Worm (Caenorhabditis elegans): Measurements from ENCODE around the gene Y43F8B.9.

Y43F8B.9 gene

ce11 chrV:19462020-19462419, 15.9 kb upstream of the Y43F8B.9 start, which contains the start of gene Y43F8B.15:
TSS of gene Y43F8B.15 (minus strand) at chrV:19462120.
- TF ChIP-seq flt-1 (GFP tag; IDR thresholded peaks at IDR 0.05) = no peak

DNA sequence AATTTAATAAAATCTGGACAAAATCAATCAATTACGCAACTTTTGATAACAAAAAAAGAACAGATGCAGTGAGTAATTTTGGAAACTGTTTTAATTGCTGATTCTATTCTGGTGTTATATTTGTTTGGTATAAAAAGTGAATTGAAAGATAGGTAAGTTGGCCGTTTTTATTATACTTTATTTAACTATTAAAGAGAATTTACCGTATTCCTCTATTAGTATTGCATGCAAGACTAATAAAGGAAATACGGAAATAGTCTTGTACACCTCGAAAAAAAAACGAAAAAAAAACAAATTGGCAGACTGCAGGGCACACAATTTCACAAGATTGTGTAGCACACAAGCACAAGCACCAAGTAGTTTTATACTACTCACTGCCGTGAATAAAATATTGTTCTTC, 15.3 kb upstream of the Y43F8B.9 start, which contains the start of gene Y43F8B.25:
Y43F8B.25 (plus strand) TSS at position 301 of the 400 bp plus-strand sequence.
- TF ChIP-seq ceh-36 (tag; optimal IDR thresholded peaks at IDR 0.05) (no peak), flt-1 (GFP tag; IDR thresholded peaks at IDR 0.05) (no peak), ets-7 (tag; optimal IDR thresholded peaks at IDR 0.05) (no peak), B0310.2 (tag; optimal IDR thresholded peaks at IDR 0.05) (no peak), aly-1 (tag; optimal IDR thresholded peaks at IDR 0.05) (no peak), hmg-4 (GFP tag; optimal IDR thresholded peaks at IDR 0.05) (no peak), tbx-11 (GFP tag; IDR thresholded peaks at IDR 0.05) (no peak), hmbx-1 (tag; optimal IDR thresholded peaks at IDR 0.05) (no peak), scrt-1 (GFP tag; IDR thresholded peaks at IDR 0.05) (no peak), tbx-37 (GFP tag; conservative IDR thresholded peaks at IDR 0.05) (no peak), ceh-13 (GFP tag; optimal IDR thresholded peaks at IDR 0.05) (no peak), F13C5.2 (tag; optimal IDR thresholded peaks at IDR 0.05) (no peak), pes-1 (GFP tag; IDR thresholded peaks at IDR 0.05) (no peak), ama-1 (optimal IDR thresholded peaks at IDR 0.05) (no peak), tra-4 (tag; optimal IDR thresholded peaks at IDR 0.05) (no peak), sea-1 (GFP tag; conservative IDR thresholded peaks at IDR 0.05) (no peak), hnd-1 (tag; optimal IDR thresholded peaks at IDR 0.05) (no peak)

- TF ChIP-seq B0310.2 (tag; optimal IDR thresholded peaks at IDR 0.05) = no peak
- TF ChIP-seq tra-4 (tag; optimal IDR thresholded peaks at IDR 0.05) = no peak
- TF ChIP-seq ets-7 (tag; optimal IDR thresholded peaks at IDR 0.05) = no peak
- TF ChIP-seq flt-1 (GFP tag; IDR thresholded peaks at IDR 0.05) = no peak
- no peak for TF ChIP-seq sea-1 (GFP tag; conservative IDR thresholded peaks at IDR 0.05)
- no peak for TF ChIP-seq F13C5.2 (tag; optimal IDR thresholded peaks at IDR 0.05)
- TF ChIP-seq pes-1 (GFP tag; IDR thresholded peaks at IDR 0.05) = no peak
- no peak for TF ChIP-seq ama-1 (optimal IDR thresholded peaks at IDR 0.05)
- no peak for TF ChIP-seq tbx-37 (GFP tag; conservative IDR thresholded peaks at IDR 0.05)
- TF ChIP-seq ceh-13 (GFP tag; optimal IDR thresholded peaks at IDR 0.05) = no peak
- TF ChIP-seq hmbx-1 (tag; optimal IDR thresholded peaks at IDR 0.05) = no peak
- no peak for TF ChIP-seq aly-1 (tag; optimal IDR thresholded peaks at IDR 0.05)
- TF ChIP-seq tbx-11 (GFP tag; IDR thresholded peaks at IDR 0.05) = no peak
- no peak for TF ChIP-seq hnd-1 (tag; optimal IDR thresholded peaks at IDR 0.05)
Observed at ce11 chrV:19467574-19467973, 10.4 kb upstream of the Y43F8B.9 start, which contains the start of gene Y43F8B.23. TSS of gene Y43F8B.23 (minus strand) at chrV:19467648.

DNA sequence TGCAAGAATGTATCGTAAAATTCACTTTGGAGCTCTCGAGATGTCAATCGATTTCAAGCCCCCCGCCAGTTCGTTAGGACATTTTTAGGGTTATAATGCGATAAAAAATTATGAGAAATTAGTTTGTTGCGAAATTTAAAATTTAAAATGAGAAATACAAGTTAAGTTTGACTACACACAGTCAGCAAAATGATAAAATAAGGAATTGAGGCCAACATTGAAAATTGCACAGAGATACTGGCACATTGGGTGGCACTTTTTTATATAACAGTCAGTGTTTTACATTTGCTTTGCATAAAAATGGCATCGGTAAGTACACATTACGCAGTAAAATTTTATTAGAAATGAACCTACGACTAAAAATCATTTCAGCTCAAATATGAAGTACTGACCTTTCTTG, 9.9 kb upstream of the Y43F8B.9 start, which contains the start of gene Y43F8B.12:
Y43F8B.12 (plus strand) TSS at position 301 of the 400 bp plus-strand sequence.
- TF ChIP-seq B0310.2 (tag; optimal IDR thresholded peaks at IDR 0.05) (no peak), tbx-11 (GFP tag; IDR thresholded peaks at IDR 0.05) (no peak), hmg-4 (GFP tag; optimal IDR thresholded peaks at IDR 0.05) (no peak), F13C5.2 (tag; optimal IDR thresholded peaks at IDR 0.05) (no peak), ceh-36 (tag; optimal IDR thresholded peaks at IDR 0.05) (no peak), pes-1 (GFP tag; IDR thresholded peaks at IDR 0.05) (no peak), tbx-37 (GFP tag; conservative IDR thresholded peaks at IDR 0.05) (no peak), aly-1 (tag; optimal IDR thresholded peaks at IDR 0.05) (no peak)

DNA sequence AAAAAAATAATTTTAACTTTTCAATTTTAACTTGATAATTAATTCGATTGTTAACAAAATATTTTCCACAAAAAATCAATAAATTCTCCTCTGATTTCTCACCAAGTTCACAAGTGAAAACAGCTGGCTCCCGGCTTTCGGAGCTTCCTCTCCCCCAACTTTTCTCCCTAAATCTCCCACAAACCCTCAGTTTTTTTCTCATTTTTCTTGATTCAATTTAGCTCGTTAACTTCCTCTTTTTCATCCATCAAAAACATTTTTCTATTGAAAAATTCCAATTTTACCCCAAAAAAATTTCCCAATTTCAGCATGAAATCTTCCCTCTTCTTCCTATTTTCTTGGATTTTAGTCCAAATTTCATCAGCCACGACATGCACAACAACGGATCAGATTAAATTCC, 7.6 kb upstream of the Y43F8B.9 start, which contains the start of gene Y43F8B.11:
Y43F8B.11 (plus strand) TSS at position 301 of the 400 bp plus-strand sequence.
- no peak for TF ChIP-seq flt-1 (GFP tag; IDR thresholded peaks at IDR 0.05)
- no peak for TF ChIP-seq aly-1 (tag; optimal IDR thresholded peaks at IDR 0.05)
- TF ChIP-seq ceh-36 (tag; optimal IDR thresholded peaks at IDR 0.05) = no peak
- no peak for TF ChIP-seq pes-1 (GFP tag; IDR thresholded peaks at IDR 0.05)
- no peak for TF ChIP-seq hnd-1 (tag; optimal IDR thresholded peaks at IDR 0.05)
- TF ChIP-seq tra-4 (tag; optimal IDR thresholded peaks at IDR 0.05) = no peak
- TF ChIP-seq ceh-13 (GFP tag; optimal IDR thresholded peaks at IDR 0.05) = no peak
- no peak for TF ChIP-seq tbx-11 (GFP tag; IDR thresholded peaks at IDR 0.05)
- TF ChIP-seq sea-1 (GFP tag; conservative IDR thresholded peaks at IDR 0.05) = no peak
- TF ChIP-seq hmbx-1 (tag; optimal IDR thresholded peaks at IDR 0.05) = no peak
- no peak for TF ChIP-seq tbx-37 (GFP tag; conservative IDR thresholded peaks at IDR 0.05)
- TF ChIP-seq hmg-4 (GFP tag; optimal IDR thresholded peaks at IDR 0.05) = no peak
- TF ChIP-seq scrt-1 (GFP tag; IDR thresholded peaks at IDR 0.05) = no peak
- no peak for TF ChIP-seq ama-1 (optimal IDR thresholded peaks at IDR 0.05)
- TF ChIP-seq F13C5.2 (tag; optimal IDR thresholded peaks at IDR 0.05) = no peak
- no peak for TF ChIP-seq B0310.2 (tag; optimal IDR thresholded peaks at IDR 0.05)
- TF ChIP-seq ets-7 (tag; optimal IDR thresholded peaks at IDR 0.05) = no peak

DNA sequence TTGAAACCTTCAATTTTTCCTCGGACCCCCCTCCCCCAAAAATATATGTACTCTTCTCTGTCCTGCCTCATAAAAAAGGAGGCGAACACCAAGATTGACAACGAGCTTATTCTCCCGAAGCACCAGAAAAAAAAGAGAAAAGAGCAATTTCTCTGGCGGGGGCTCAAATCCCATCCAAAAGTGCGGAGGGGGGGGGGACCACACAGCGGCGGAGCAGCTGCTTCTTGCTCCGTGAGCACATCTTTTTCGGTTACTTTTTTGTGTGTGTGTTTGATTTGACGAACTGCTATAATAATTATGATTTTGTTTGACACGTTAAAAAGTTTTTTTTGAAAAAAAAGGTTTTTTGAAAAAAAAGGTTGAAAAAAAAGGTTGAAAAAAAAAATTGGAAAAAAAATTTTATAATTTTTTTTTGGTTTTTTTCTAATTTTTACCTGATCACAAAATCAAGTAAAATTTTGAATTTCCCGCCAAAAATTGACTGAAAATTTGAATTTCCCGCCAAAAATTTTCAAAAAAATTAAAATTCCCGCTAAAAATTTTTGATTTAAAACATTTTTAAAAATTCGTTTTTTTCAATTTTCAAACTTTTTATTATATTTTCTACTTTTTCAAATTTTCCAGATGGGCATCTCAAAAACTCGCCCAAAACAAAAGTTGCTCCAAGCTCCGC, 4.0 kb upstream of the Y43F8B.9 start, which contains the start of gene Y43F8B.10:
Y43F8B.10 (plus strand) TSS at position 623 of the 673 bp plus-strand sequence.
- no peak for TF ChIP-seq flt-1 (GFP tag; IDR thresholded peaks at IDR 0.05)
- TF ChIP-seq ama-1 (optimal IDR thresholded peaks at IDR 0.05) = no peak
- no peak for TF ChIP-seq ets-7 (tag; optimal IDR thresholded peaks at IDR 0.05)
- no peak for TF ChIP-seq hnd-1 (tag; optimal IDR thresholded peaks at IDR 0.05)
- TF ChIP-seq hmbx-1 (tag; optimal IDR thresholded peaks at IDR 0.05) = no peak

ce11 chrV:19477302-19477701, 650 bp upstream of the Y43F8B.9 start:
- TF ChIP-seq ama-1 (optimal IDR thresholded peaks at IDR 0.05) = no peak
- no peak for TF ChIP-seq tbx-11 (GFP tag; IDR thresholded peaks at IDR 0.05)
- TF ChIP-seq flt-1 (GFP tag; IDR thresholded peaks at IDR 0.05) = no peak
- no peak for TF ChIP-seq B0310.2 (tag; optimal IDR thresholded peaks at IDR 0.05)
- TF ChIP-seq aly-1 (tag; optimal IDR thresholded peaks at IDR 0.05) = no peak
- no peak for TF ChIP-seq tra-4 (tag; optimal IDR thresholded peaks at IDR 0.05)
- TF ChIP-seq hmbx-1 (tag; optimal IDR thresholded peaks at IDR 0.05) = no peak
- no peak for TF ChIP-seq sea-1 (GFP tag; conservative IDR thresholded peaks at IDR 0.05)
- no peak for TF ChIP-seq pes-1 (GFP tag; IDR thresholded peaks at IDR 0.05)
- no peak for TF ChIP-seq ets-7 (tag; optimal IDR thresholded peaks at IDR 0.05)
- TF ChIP-seq ceh-13 (GFP tag; optimal IDR thresholded peaks at IDR 0.05) = no peak
- TF ChIP-seq tbx-37 (GFP tag; conservative IDR thresholded peaks at IDR 0.05) = no peak
- TF ChIP-seq hmg-4 (GFP tag; optimal IDR thresholded peaks at IDR 0.05) = no peak
- TF ChIP-seq ceh-36 (tag; optimal IDR thresholded peaks at IDR 0.05) = no peak
- TF ChIP-seq scrt-1 (GFP tag; IDR thresholded peaks at IDR 0.05) = no peak

Data from whole organism, early embryonic.